Worm (Caenorhabditis elegans) whole organism, L4 larva: ENCODE results near the gene tdo-2.

ENCODE experiments used
- D1046.2 ChIP-seq: fragments of 200-800 bp; sonication (Bioruptor generic); IDR thresholded peaks from 2 replicates; pipeline ENCODE4 v1.3.6; 2022; ENCODE audit warnings: missing genetic modification characterization, missing compliant biosample characterization
- F37D6.2 ChIP-seq: sonication (generic microtip); optimal IDR thresholded peaks from 2 replicates; lab custom pipeline; 2016; ENCODE audit warnings: mild to moderate bottlenecking, missing genetic modification characterization, missing compliant biosample characterization
- Y5F2A.4 ChIP-seq: fragments of 200-800 bp; sonication (Bioruptor generic); optimal IDR thresholded peaks from 2 replicates; lab custom pipeline; 2018; ENCODE audit warnings: mild to moderate bottlenecking, missing genetic modification characterization, missing compliant biosample characterization
- Y75B8A.6 ChIP-seq: fragments of 200-800 bp; sonication (Bioruptor generic); IDR thresholded peaks from 2 replicates; pipeline ENCODE4 v1.3.6; 2022; ENCODE audit warnings: missing genetic modification reagents, missing genetic modification characterization, missing compliant biosample characterization
- ZK337.2 ChIP-seq: fragments of 200-800 bp; sonication (Bioruptor generic); IDR thresholded peaks from 2 replicates; pipeline ENCODE4 v1.3.6; 2022; ENCODE audit warnings: missing genetic modification reagents, missing genetic modification characterization, missing compliant biosample characterization
- ceh-32 ChIP-seq: sonication (generic microtip); optimal IDR thresholded peaks from 2 replicates; lab custom pipeline; 2016; ENCODE audit warnings: mild to moderate bottlenecking, missing genetic modification characterization, missing compliant biosample characterization; ENCODE audit not compliant: poor library complexity
- ceh-44 ChIP-seq: fragments of 200-800 bp; sonication (Bioruptor generic); IDR thresholded peaks from 2 replicates; pipeline ENCODE4 v1.3.6; 2022; ENCODE audit warnings: missing genetic modification reagents, missing genetic modification characterization, missing compliant biosample characterization
- ceh-82 ChIP-seq: sonication (generic microtip); optimal IDR thresholded peaks from 2 replicates; lab custom pipeline; 2017; ENCODE audit warnings: missing biosample characterization, missing genetic modification characterization
- cey-2 ChIP-seq: sonication (generic microtip); optimal IDR thresholded peaks from 3 replicates; lab custom pipeline; 2017; ENCODE audit warnings: missing genetic modification characterization, mild to moderate bottlenecking, missing compliant biosample characterization, antibody characterized with exemption, borderline replicate concordance; ENCODE audit not compliant: insufficient read depth
- ctbp-1 ChIP-seq: fragments of 200-800 bp; sonication (Bioruptor generic); IDR thresholded peaks from 2 replicates; pipeline ENCODE4 v1.3.6; 2022; ENCODE audit warnings: missing genetic modification reagents, missing genetic modification characterization, missing compliant biosample characterization
- daf-16 ChIP-seq, 3 experiments: sonication (generic microtip); optimal IDR thresholded peaks; 2 replicates each; lab custom pipeline; 2016 to 2017; ENCODE audit warnings: missing genetic modification characterization in 3 of 3, missing genetic modification reagents in 3 of 3, mild to moderate bottlenecking in 2 of 3, missing compliant biosample characterization in 2 of 3, missing biosample characterization in 1 of 3, moderate library complexity in 1 of 3
- daf-19 ChIP-seq: fragments of 200-800 bp; sonication (Bioruptor generic); conservative IDR thresholded peaks from 2 replicates; pipeline ENCODE4 v1.3.6; 2022; ENCODE audit warnings: missing genetic modification characterization, missing compliant biosample characterization
- daf-8 ChIP-seq: fragments of 200-800 bp; sonication (Bioruptor generic); IDR thresholded peaks from 2 replicates; pipeline ENCODE4 v1.3.6; 2022; ENCODE audit warnings: missing genetic modification characterization, missing compliant biosample characterization
- dmd-6 ChIP-seq: fragments of 200-800 bp; sonication (Bioruptor generic); IDR thresholded peaks from 2 replicates; pipeline ENCODE4 v1.3.6; 2022; ENCODE audit warnings: missing genetic modification reagents, missing genetic modification characterization, missing compliant biosample characterization
- dmd-8 ChIP-seq: fragments of 200-800 bp; sonication (Bioruptor generic); IDR thresholded peaks from 2 replicates; pipeline ENCODE4 v1.3.6; 2022; ENCODE audit warnings: missing genetic modification characterization, missing compliant biosample characterization
- dmd-9 ChIP-seq: fragments of 200-800 bp; sonication (Bioruptor generic); IDR thresholded peaks from 2 replicates; pipeline ENCODE4 v1.3.6; 2022; ENCODE audit warnings: missing genetic modification reagents, missing genetic modification characterization, missing compliant biosample characterization
- egl-27 ChIP-seq: sonication (generic microtip); optimal IDR thresholded peaks from 3 replicates; lab custom pipeline; 2017; ENCODE audit warnings: missing biosample characterization, missing genetic modification reagents, missing genetic modification characterization
- fkh-10 ChIP-seq: fragments of 150-350 bp; optimal IDR thresholded peaks from 2 replicates; lab custom pipeline; 2014; ENCODE audit warnings: missing biosample characterization, missing genetic modification reagents, missing genetic modification characterization
- hif-1 ChIP-seq, 2 experiments: sonication (generic microtip); optimal IDR thresholded peaks; 2 replicates each; lab custom pipeline; 2016 to 2017; ENCODE audit warnings: missing compliant biosample characterization in 2 of 2, missing genetic modification characterization in 2 of 2, missing genetic modification reagents in 2 of 2, missing genotype in 2 of 2, mild to moderate bottlenecking in 1 of 2
- hlh-30 ChIP-seq: sonication (generic microtip); optimal IDR thresholded peaks from 2 replicates; lab custom pipeline; 2017; ENCODE audit warnings: antibody characterized with exemption, mild to moderate bottlenecking, missing genetic modification characterization, missing compliant biosample characterization; ENCODE audit not compliant: insufficient read depth
- lim-7 ChIP-seq: fragments of 200-800 bp; sonication (Bioruptor generic); IDR thresholded peaks from 2 replicates; pipeline ENCODE4 v1.3.6; 2022; ENCODE audit warnings: missing genetic modification characterization, missing compliant biosample characterization
- lin-15B ChIP-seq: fragments of 150-350 bp; sonication (generic microtip); optimal IDR thresholded peaks from 3 replicates; lab custom pipeline; 2014; ENCODE audit warnings: missing biosample characterization, missing genetic modification characterization
- lin-29 ChIP-seq: fragments of 200-800 bp; sonication (Bioruptor generic); IDR thresholded peaks from 2 replicates; pipeline ENCODE4 v1.3.6; 2022; ENCODE audit warnings: missing genetic modification reagents, missing genetic modification characterization, missing compliant biosample characterization
- lir-3 ChIP-seq: sonication (generic microtip); optimal IDR thresholded peaks from 2 replicates; lab custom pipeline; 2016; ENCODE audit warnings: mild to moderate bottlenecking, missing genetic modification characterization, missing compliant biosample characterization
- lsy-2 ChIP-seq, 2 experiments: fragments of 150-350 bp in 1 of 2; sonication (generic microtip) in 1 of 2; optimal IDR thresholded peaks; 2 replicates each; lab custom pipeline; 2014 to 2017; ENCODE audit warnings: missing biosample characterization in 2 of 2, missing genetic modification characterization in 2 of 2
- madf-9 ChIP-seq: fragments of 200-800 bp; sonication (Bioruptor generic); conservative IDR thresholded peaks from 2 replicates; pipeline ENCODE4 v1.3.6; 2022; ENCODE audit warnings: missing genetic modification reagents, missing genetic modification characterization, missing compliant biosample characterization
- mdl-1 ChIP-seq, 2 experiments: fragments of 150-350 bp in 1 of 2; sonication (generic microtip) in 1 of 2; optimal IDR thresholded peaks; 2 replicates each; lab custom pipeline; 2014 to 2017; ENCODE audit warnings: missing biosample characterization in 2 of 2, missing genetic modification characterization in 2 of 2
- mdt-29 ChIP-seq: fragments of 200-800 bp; sonication (Bioruptor generic); IDR thresholded peaks from 2 replicates; pipeline ENCODE4 v1.3.6; 2022; ENCODE audit warnings: missing genetic modification reagents, missing genetic modification characterization, missing compliant biosample characterization
- mep-1 ChIP-seq: fragments of 150-350 bp; sonication (generic microtip); optimal IDR thresholded peaks from 3 replicates; lab custom pipeline; 2014; ENCODE audit warnings: missing biosample characterization, missing genetic modification characterization
- mxl-3 ChIP-seq: fragments of 200-800 bp; sonication (Bioruptor generic); optimal IDR thresholded peaks from 2 replicates; lab custom pipeline; 2018; ENCODE audit warnings: mild to moderate bottlenecking, missing genetic modification characterization, missing compliant biosample characterization
- nhr-10 ChIP-seq: fragments of 150-350 bp; optimal IDR thresholded peaks from 2 replicates; lab custom pipeline; 2014; ENCODE audit warnings: missing biosample characterization, missing genetic modification characterization
- nhr-102 ChIP-seq: sonication (generic microtip); optimal IDR thresholded peaks from 2 replicates; lab custom pipeline; 2016; ENCODE audit warnings: mild to moderate bottlenecking, missing genetic modification characterization, moderate library complexity, missing compliant biosample characterization
- nhr-11 ChIP-seq: fragments of 150-350 bp; optimal IDR thresholded peaks from 2 replicates; lab custom pipeline; 2014; ENCODE audit warnings: missing biosample characterization, missing genetic modification characterization
- nhr-111 ChIP-seq: fragments of 200-800 bp; sonication (Bioruptor generic); optimal IDR thresholded peaks from 2 replicates; lab custom pipeline; 2018; ENCODE audit warnings: mild to moderate bottlenecking, missing genetic modification characterization, missing compliant biosample characterization
- nhr-237 ChIP-seq: sonication (generic microtip); optimal IDR thresholded peaks from 2 replicates; lab custom pipeline; 2017; ENCODE audit warnings: missing biosample characterization, missing genetic modification characterization
- nhr-25 ChIP-seq: sonication (generic microtip); optimal IDR thresholded peaks from 2 replicates; lab custom pipeline; 2017; ENCODE audit warnings: missing genetic modification characterization, mild to moderate bottlenecking, missing compliant biosample characterization, antibody characterized with exemption, moderate library complexity, borderline replicate concordance; ENCODE audit not compliant: insufficient read depth
- nhr-41 ChIP-seq: fragments of 200-800 bp; sonication (Bioruptor generic); IDR thresholded peaks from 2 replicates; pipeline ENCODE4 v1.3.6; 2022; ENCODE audit warnings: missing genetic modification reagents, missing genetic modification characterization, missing compliant biosample characterization
- set-16 ChIP-seq: fragments of 200-800 bp; sonication (Bioruptor generic); IDR thresholded peaks from 2 replicates; pipeline ENCODE4 v1.3.6; 2022; ENCODE audit warnings: missing genetic modification reagents, missing genetic modification characterization, missing compliant biosample characterization
- snpc-4 ChIP-seq: fragments of 150-350 bp; optimal IDR thresholded peaks from 2 replicates; lab custom pipeline; 2014; ENCODE audit warnings: missing biosample characterization, missing genetic modification characterization
- spr-1 ChIP-seq: sonication (generic microtip); optimal IDR thresholded peaks from 2 replicates; lab custom pipeline; 2016; ENCODE audit warnings: mild to moderate bottlenecking, missing genetic modification characterization, missing compliant biosample characterization
- spr-3 ChIP-seq: fragments of 200-800 bp; sonication (Bioruptor generic); optimal IDR thresholded peaks from 2 replicates; lab custom pipeline; 2018; ENCODE audit warnings: mild to moderate bottlenecking, missing genetic modification characterization, missing compliant biosample characterization
- tra-1 ChIP-seq: fragments of 200-800 bp; sonication (Bioruptor generic); IDR thresholded peaks from 2 replicates; pipeline ENCODE4 v1.3.6; 2022; ENCODE audit warnings: missing genetic modification reagents, missing genetic modification characterization, missing compliant biosample characterization
- unc-39 ChIP-seq: sonication (generic microtip); optimal IDR thresholded peaks from 2 replicates; lab custom pipeline; 2017; ENCODE audit warnings: missing biosample characterization, missing genetic modification characterization
- unc-62 ChIP-seq, 3 experiments: fragments of 150-350 bp in 1 of 3; sonication (generic microtip); optimal IDR thresholded peaks in 2 of 3; peaks in 1 of 3; 1 replicate in 1 of 3; 2 replicates in 2 of 3; lab custom pipeline; 2014 to 2017; ENCODE audit warnings: missing biosample characterization in 3 of 3, missing genetic modification characterization in 3 of 3, missing genetic modification reagents in 3 of 3, missing genotype in 1 of 3
- vab-7 ChIP-seq: fragments of 200-800 bp; sonication (Bioruptor generic); IDR thresholded peaks from 2 replicates; pipeline ENCODE4 v1.3.6; 2022; ENCODE audit warnings: missing genetic modification reagents, missing genetic modification characterization, missing compliant biosample characterization
- zag-1 ChIP-seq: fragments of 150-350 bp; optimal IDR thresholded peaks from 2 replicates; lab custom pipeline; 2014; ENCODE audit warnings: missing biosample characterization, missing genetic modification characterization
- zfp-2 ChIP-seq: sonication (generic microtip); optimal IDR thresholded peaks from 2 replicates; lab custom pipeline; 2016; ENCODE audit warnings: mild to moderate bottlenecking, missing genetic modification characterization, missing compliant biosample characterization

Gene tdo-2

DNA sequence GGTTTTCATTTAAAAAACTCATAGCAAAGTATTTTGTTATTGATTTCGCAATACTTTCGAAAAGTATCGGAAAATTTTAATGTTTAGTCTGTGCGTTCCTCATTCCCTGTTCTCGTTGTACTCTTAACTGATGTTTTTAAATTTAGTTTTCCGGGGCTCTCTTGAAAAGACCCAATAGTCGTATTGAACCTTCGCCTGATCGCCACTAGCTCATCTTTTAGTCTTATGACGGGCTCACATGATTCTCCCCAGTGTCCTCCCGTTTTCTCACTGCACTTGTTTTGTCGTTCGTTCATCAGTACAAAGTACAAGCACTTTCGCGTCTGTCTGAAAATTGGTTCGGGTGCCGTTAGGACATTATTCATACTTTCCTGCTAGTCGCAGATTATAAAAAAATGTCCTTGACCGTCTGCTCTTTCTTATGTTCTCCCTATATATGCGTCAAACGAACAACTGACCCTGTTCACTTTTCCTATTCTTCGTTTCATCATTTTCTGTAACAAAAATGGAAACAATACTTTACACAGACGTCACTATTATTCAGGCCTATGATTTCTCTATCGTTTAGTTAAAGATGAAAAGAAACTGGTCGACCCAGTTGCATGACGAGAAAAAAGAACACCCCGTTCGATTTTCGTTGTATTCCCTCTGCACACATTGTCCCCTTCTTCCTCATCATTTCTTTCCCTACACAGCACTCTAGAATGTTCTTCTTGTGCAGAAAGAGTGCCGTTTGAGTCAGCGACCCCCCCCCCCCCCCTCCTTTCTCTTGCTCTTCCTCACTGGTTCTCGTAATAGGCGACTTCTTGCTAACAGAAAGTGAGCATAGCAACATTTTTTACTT, 19.9 kb upstream of the tdo-2 start, which contains the start of gene ubq-1 (continued):
- TF ChIP-seq set-16 (no peak), unc-39 (tag; lab: Kevin White, UChicago) (no peak), daf-16 (GFP tag; optimal IDR thresholded peaks at IDR 0.05; lab: Kevin White, UChicago) (no peak), daf-16 (tag; optimal IDR thresholded peaks at IDR 0.05; lab: Kevin White, UChicago) (peak; percentile 0), mdl-1 (tag; optimal IDR thresholded peaks at IDR 0.05; lab: Kevin White, UChicago) (no peak), mep-1 (tag; lab: Kevin White, UChicago) (peak; percentile 19), unc-62 (GFP tag; optimal IDR thresholded peaks at IDR 0.05 in 1 of 2; lab: Kevin White, UChicago) (peak in 1 of 2 experiments; percentile 96), unc-62 (tag; optimal IDR thresholded peaks at IDR 0.05; lab: Kevin White, UChicago) (no peak), zfp-2 (tag; lab: Kevin White, UChicago) (no peak), nhr-11 (no peak), nhr-102 (tag; lab: Kevin White, UChicago) (no peak), mxl-3 (no peak), nhr-41 (GFP tag; lab: Robert Waterston, UW) (no peak), ctbp-1 (GFP tag; lab: Robert Waterston, UW) (peak; percentile 51), ZK337.2 (GFP tag; lab: Robert Waterston, UW) (no peak), madf-9 (GFP tag; lab: Robert Waterston, UW) (no peak), nhr-10 (tag; lab: Kevin White, UChicago) (no peak), dmd-6 (GFP tag; lab: Robert Waterston, UW) (no peak), Y75B8A.6 (GFP tag; lab: Robert Waterston, UW) (no peak), mdt-29 (GFP tag; lab: Robert Waterston, UW) (no peak), nhr-25 (tag; lab: Kevin White, UChicago) (no peak), hlh-30 (tag; lab: Kevin White, UChicago) (peak; percentile 92), daf-19 (GFP tag; lab: Robert Waterston, UW) (no peak), hif-1 (tag; optimal IDR thresholded peaks at IDR 0.05; lab: Kevin White, UChicago) (no peak), nhr-111 (no peak), egl-27 (no peak), zag-1 (tag; lab: Kevin White, UChicago) (no peak), fkh-10 (no peak), D1046.2 (GFP tag; lab: Robert Waterston, UW) (no peak), snpc-4 (tag; lab: Kevin White, UChicago) (no peak), vab-7 (GFP tag; lab: Robert Waterston, UW) (no peak), F37D6.2 (tag; lab: Kevin White, UChicago) (no peak), lir-3 (no peak), lin-15B (tag; lab: Kevin White, UChicago) (no peak), tra-1 (GFP tag; lab: Robert Waterston, UW) (no peak), lim-7 (GFP tag; lab: Robert Waterston, UW) (0 out of 2 replicates have a peak, but pooled peaks have one; percentile 42), ceh-44 (GFP tag; lab: Robert Waterston, UW) (0 out of 2 replicates have a peak, but pooled peaks have one; percentile 1), dmd-9 (no peak; the same call in 1 of the 2 replicates), daf-8 (no peak), lsy-2 (tag; optimal IDR thresholded peaks at IDR 0.05; lab: Kevin White, UChicago) (no peak), nhr-237 (no peak), ceh-32 (no peak), cey-2 (no peak), spr-3 (GFP tag; lab: Kevin White, UChicago) (no peak), spr-1 (no peak), Y5F2A.4 (GFP tag; lab: Kevin White, UChicago) (no peak), dmd-8 (GFP tag; lab: Robert Waterston, UW) (no peak), ceh-82 (tag; lab: Kevin White, UChicago) (no peak), lin-29 (GFP tag; lab: Robert Waterston, UW) (peak; percentile 50; the same call in 1 of the 2 replicates)
